Fruit fly (Drosophila melanogaster): Measurements from ENCODE around the gene CG34425.

DNA sequence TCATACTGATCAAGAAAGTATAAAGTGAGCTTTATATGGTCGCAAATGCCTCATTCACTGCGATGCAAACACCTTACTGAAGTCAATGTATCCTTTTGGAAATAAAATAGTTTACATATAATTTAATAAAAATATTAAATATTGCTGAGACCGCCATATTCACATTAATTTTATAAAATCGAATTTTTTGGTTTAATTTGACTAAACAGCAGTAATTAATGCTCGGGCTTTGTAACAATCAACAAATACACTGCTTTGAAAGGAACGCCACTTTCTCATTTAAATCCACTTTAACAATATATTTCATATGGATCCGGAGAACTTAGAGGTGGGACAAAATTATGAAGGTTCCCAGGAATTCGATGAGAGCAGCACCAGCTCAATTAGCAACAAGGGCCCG is 25.7 kb downstream of the CG34425 start, which contains the start of gene sac:
- TF ChIP-seq CG8478 (optimal IDR thresholded peaks at IDR 0.05) (no peak), CTCF (optimal IDR thresholded peaks at IDR 0.05) (no peak)
